Fruit fly (Drosophila melanogaster) whole organism, prepupa: Measurements from ENCODE around the gene CG13385.

ENCODE experiments used
- CG6792 ChIP-seq: fragments of 200-800 bp; sonication (Bioruptor generic); optimal IDR thresholded peaks from 3 replicates; lab custom pipeline; 2016; ENCODE audit warnings: missing biosample characterization, missing genetic modification characterization
- Hr39 ChIP-seq: fragments of 200-800 bp; sonication (Bioruptor generic); optimal IDR thresholded peaks from 2 replicates; lab custom pipeline; 2016; ENCODE audit warnings: missing biosample characterization, missing genetic modification characterization
- fd85E ChIP-seq: fragments of 200-800 bp; sonication (Bioruptor generic); optimal IDR thresholded peaks from 3 replicates; lab custom pipeline; 2016; ENCODE audit warnings: missing biosample characterization, missing genetic modification characterization

- no peak for TF ChIP-seq fd85E
- no peak for TF ChIP-seq Hr39
- TF ChIP-seq CG6792 (GFP tag; lab: Kevin White, UChicago) = no peak
These were observed 44.6 kb upstream of the CG13385 start, which contains the start of gene Mur29B for dm6 chr2L:8351864-8352263.
